Worm (Caenorhabditis elegans) whole organism, L4 larva: ENCODE measurements around the gene rbx-1.

Source experiments
- F10B5.3 ChIP-seq: sonication (generic microtip); optimal IDR thresholded peaks from 2 replicates; lab custom pipeline; 2016; ENCODE audit warnings: mild to moderate bottlenecking, missing genetic modification characterization, missing compliant biosample characterization
- F44E2.7 ChIP-seq: fragments of 200-800 bp; sonication (Bioruptor generic); IDR thresholded peaks from 2 replicates; pipeline ENCODE4 v2.1.2; 2022; ENCODE audit warnings: missing genetic modification characterization, missing compliant biosample characterization
- R02D3.7 ChIP-seq: fragments of 150-350 bp; sonication (generic microtip); optimal IDR thresholded peaks from 3 replicates; lab custom pipeline; 2014; ENCODE audit warnings: missing biosample characterization, missing genetic modification characterization
- T26A8.4 ChIP-seq: fragments of 200-800 bp; sonication (Bioruptor generic); IDR thresholded peaks from 2 replicates; pipeline ENCODE4 v1.3.6; 2022; ENCODE audit warnings: missing genetic modification characterization, missing compliant biosample characterization
- ZK546.5 ChIP-seq, 2 experiments: sonication (generic microtip); optimal IDR thresholded peaks; 2 replicates each; lab custom pipeline; 2017; ENCODE audit warnings: missing biosample characterization in 2 of 2, missing genetic modification characterization in 2 of 2
- aha-1 ChIP-seq: fragments of 150-350 bp; peaks from one replicate; lab custom pipeline; 2014; ENCODE audit warnings: missing biosample characterization, missing genetic modification characterization
- attf-4 ChIP-seq: sonication (generic microtip); optimal IDR thresholded peaks from 3 replicates; lab custom pipeline; 2017; ENCODE audit warnings: missing biosample characterization, missing genetic modification characterization
- ceh-28 ChIP-seq: fragments of 150-350 bp; optimal IDR thresholded peaks from 2 replicates; lab custom pipeline; 2014; ENCODE audit warnings: missing biosample characterization, missing genetic modification reagents, missing genetic modification characterization
- ceh-82 ChIP-seq: sonication (generic microtip); optimal IDR thresholded peaks from 2 replicates; lab custom pipeline; 2017; ENCODE audit warnings: missing biosample characterization, missing genetic modification characterization
- daf-16 ChIP-seq, 3 experiments: sonication (generic microtip); optimal IDR thresholded peaks; 2 replicates each; lab custom pipeline; 2016 to 2017; ENCODE audit warnings: missing genetic modification characterization in 3 of 3, missing genetic modification reagents in 3 of 3, mild to moderate bottlenecking in 2 of 3, missing compliant biosample characterization in 2 of 3, missing biosample characterization in 1 of 3, moderate library complexity in 1 of 3
- daf-8 ChIP-seq: fragments of 200-800 bp; sonication (Bioruptor generic); IDR thresholded peaks from 2 replicates; pipeline ENCODE4 v1.3.6; 2022; ENCODE audit warnings: missing genetic modification characterization, missing compliant biosample characterization
- dmd-6 ChIP-seq: fragments of 200-800 bp; sonication (Bioruptor generic); IDR thresholded peaks from 2 replicates; pipeline ENCODE4 v1.3.6; 2022; ENCODE audit warnings: missing genetic modification reagents, missing genetic modification characterization, missing compliant biosample characterization
- dmd-8 ChIP-seq: fragments of 200-800 bp; sonication (Bioruptor generic); IDR thresholded peaks from 2 replicates; pipeline ENCODE4 v1.3.6; 2022; ENCODE audit warnings: missing genetic modification characterization, missing compliant biosample characterization
- dmd-9 ChIP-seq: fragments of 200-800 bp; sonication (Bioruptor generic); IDR thresholded peaks from 2 replicates; pipeline ENCODE4 v1.3.6; 2022; ENCODE audit warnings: missing genetic modification reagents, missing genetic modification characterization, missing compliant biosample characterization
- duxl-1 ChIP-seq: sonication (generic microtip); optimal IDR thresholded peaks from 2 replicates; lab custom pipeline; 2016; ENCODE audit warnings: mild to moderate bottlenecking, missing genetic modification characterization, moderate library complexity, missing compliant biosample characterization; ENCODE audit not compliant: poor library complexity
- dve-1 ChIP-seq: sonication (generic microtip); optimal IDR thresholded peaks from 2 replicates; lab custom pipeline; 2017; ENCODE audit warnings: antibody characterized with exemption, mild to moderate bottlenecking, missing genetic modification characterization, missing compliant biosample characterization; ENCODE audit not compliant: insufficient read depth
- fkh-10 ChIP-seq: fragments of 150-350 bp; optimal IDR thresholded peaks from 2 replicates; lab custom pipeline; 2014; ENCODE audit warnings: missing biosample characterization, missing genetic modification reagents, missing genetic modification characterization
- fos-1 ChIP-seq: fragments of 150-350 bp; optimal IDR thresholded peaks from 2 replicates; lab custom pipeline; 2014; ENCODE audit warnings: missing biosample characterization, missing genetic modification characterization
- gei-8 ChIP-seq: fragments of 200-800 bp; sonication (Bioruptor generic); optimal IDR thresholded peaks from 2 replicates; lab custom pipeline; 2018; ENCODE audit warnings: mild to moderate bottlenecking, missing genetic modification characterization, missing compliant biosample characterization
- hlh-11 ChIP-seq: fragments of 200-800 bp; sonication (Bioruptor generic); optimal IDR thresholded peaks from 2 replicates; lab custom pipeline; 2018; ENCODE audit warnings: mild to moderate bottlenecking, missing genetic modification characterization, missing compliant biosample characterization
- hlh-30 ChIP-seq: sonication (generic microtip); optimal IDR thresholded peaks from 2 replicates; lab custom pipeline; 2017; ENCODE audit warnings: antibody characterized with exemption, mild to moderate bottlenecking, missing genetic modification characterization, missing compliant biosample characterization; ENCODE audit not compliant: insufficient read depth
- hmg-1.1 ChIP-seq: fragments of 200-800 bp; sonication (Bioruptor generic); IDR thresholded peaks from 2 replicates; pipeline ENCODE4 v1.3.6; 2022; ENCODE audit warnings: missing genetic modification reagents, missing genetic modification characterization, missing compliant biosample characterization
- lsy-2 ChIP-seq, 2 experiments: fragments of 150-350 bp in 1 of 2; sonication (generic microtip) in 1 of 2; optimal IDR thresholded peaks; 2 replicates each; lab custom pipeline; 2014 to 2017; ENCODE audit warnings: missing biosample characterization in 2 of 2, missing genetic modification characterization in 2 of 2
- mep-1 ChIP-seq: fragments of 150-350 bp; sonication (generic microtip); optimal IDR thresholded peaks from 3 replicates; lab custom pipeline; 2014; ENCODE audit warnings: missing biosample characterization, missing genetic modification characterization
- mes-2 ChIP-seq: sonication (generic microtip); optimal IDR thresholded peaks from 2 replicates; lab custom pipeline; 2016; ENCODE audit warnings: missing genotype, mild to moderate bottlenecking, missing genetic modification characterization, missing compliant biosample characterization; ENCODE audit not compliant: poor library complexity, severe bottlenecking
- mxl-2 ChIP-seq: fragments of 200-800 bp; sonication (Bioruptor generic); conservative IDR thresholded peaks from 2 replicates; pipeline ENCODE4 v1.3.6; 2022; ENCODE audit warnings: missing genetic modification reagents, missing genetic modification characterization, missing compliant biosample characterization
- nhr-111 ChIP-seq: fragments of 200-800 bp; sonication (Bioruptor generic); optimal IDR thresholded peaks from 2 replicates; lab custom pipeline; 2018; ENCODE audit warnings: mild to moderate bottlenecking, missing genetic modification characterization, missing compliant biosample characterization
- nhr-237 ChIP-seq: sonication (generic microtip); optimal IDR thresholded peaks from 2 replicates; lab custom pipeline; 2017; ENCODE audit warnings: missing biosample characterization, missing genetic modification characterization
- nhr-28 ChIP-seq: fragments of 150-350 bp; optimal IDR thresholded peaks from 2 replicates; lab custom pipeline; 2014; ENCODE audit warnings: missing biosample characterization, missing genetic modification characterization
- nhr-6 ChIP-seq: fragments of 150-350 bp; optimal IDR thresholded peaks from 2 replicates; lab custom pipeline; 2014; ENCODE audit warnings: missing biosample characterization, missing genetic modification characterization
- nhr-77 ChIP-seq: fragments of 150-350 bp; optimal IDR thresholded peaks from 2 replicates; lab custom pipeline; 2014; ENCODE audit warnings: missing biosample characterization, missing genetic modification characterization
- php-3 ChIP-seq: fragments of 200-800 bp; sonication (Bioruptor generic); IDR thresholded peaks from 2 replicates; pipeline ENCODE4 v1.3.6; 2022; ENCODE audit warnings: missing genetic modification reagents, missing genetic modification characterization, missing compliant biosample characterization
- pqm-1 ChIP-seq: sonication (generic microtip); optimal IDR thresholded peaks from 2 replicates; lab custom pipeline; 2017; ENCODE audit warnings: missing biosample characterization, missing genetic modification characterization
- rbr-2 ChIP-seq: sonication (generic microtip); optimal IDR thresholded peaks from 2 replicates; lab custom pipeline; 2016; ENCODE audit warnings: missing genotype, missing genetic modification characterization, missing compliant biosample characterization
- set-16 ChIP-seq: fragments of 200-800 bp; sonication (Bioruptor generic); IDR thresholded peaks from 2 replicates; pipeline ENCODE4 v1.3.6; 2022; ENCODE audit warnings: missing genetic modification reagents, missing genetic modification characterization, missing compliant biosample characterization
- snpc-1.2 ChIP-seq: fragments of 200-800 bp; sonication (Bioruptor generic); IDR thresholded peaks from 2 replicates; pipeline ENCODE4 v1.3.6; 2022; ENCODE audit warnings: missing genetic modification reagents, missing genetic modification characterization, missing compliant biosample characterization
- spr-1 ChIP-seq: sonication (generic microtip); optimal IDR thresholded peaks from 2 replicates; lab custom pipeline; 2016; ENCODE audit warnings: mild to moderate bottlenecking, missing genetic modification characterization, missing compliant biosample characterization
- spr-3 ChIP-seq: fragments of 200-800 bp; sonication (Bioruptor generic); optimal IDR thresholded peaks from 2 replicates; lab custom pipeline; 2018; ENCODE audit warnings: mild to moderate bottlenecking, missing genetic modification characterization, missing compliant biosample characterization
- unc-130 ChIP-seq: sonication (generic microtip); optimal IDR thresholded peaks from 2 replicates; lab custom pipeline; 2016; ENCODE audit warnings: missing genetic modification reagents, missing genetic modification characterization, missing compliant biosample characterization
- zag-1 ChIP-seq: fragments of 150-350 bp; optimal IDR thresholded peaks from 2 replicates; lab custom pipeline; 2014; ENCODE audit warnings: missing biosample characterization, missing genetic modification characterization
- zfp-2 ChIP-seq: sonication (generic microtip); optimal IDR thresholded peaks from 2 replicates; lab custom pipeline; 2016; ENCODE audit warnings: mild to moderate bottlenecking, missing genetic modification characterization, missing compliant biosample characterization
- zfp-3 ChIP-seq: fragments of 200-800 bp; sonication (Bioruptor generic); conservative IDR thresholded peaks from 2 replicates; pipeline ENCODE4 v1.3.6; 2022; ENCODE audit warnings: missing genetic modification reagents, missing genetic modification characterization, missing compliant biosample characterization
- zip-11 ChIP-seq: fragments of 200-800 bp; sonication (Bioruptor generic); IDR thresholded peaks from 2 replicates; pipeline ENCODE4 v1.3.6; 2022; ENCODE audit warnings: missing genetic modification characterization, missing compliant biosample characterization
- zip-2 ChIP-seq: fragments of 150-350 bp; optimal IDR thresholded peaks from 2 replicates; lab custom pipeline; 2014; ENCODE audit warnings: missing biosample characterization, missing genetic modification characterization
- ztf-11 ChIP-seq: fragments of 150-350 bp; optimal IDR thresholded peaks from 2 replicates; lab custom pipeline; 2014; ENCODE audit warnings: missing biosample characterization, missing genetic modification characterization

rbx-1 gene

ce11 chrV:9711174-9711573 is 20.9 kb upstream of the rbx-1 start:
- TF ChIP-seq hlh-11, result peak; percentile 26
- TF ChIP-seq hlh-30 (tag; lab: Kevin White, UChicago), result peak; percentile 58
- TF ChIP-seq lsy-2 (tag; optimal IDR thresholded peaks at IDR 0.05; lab: Kevin White, UChicago), result no peak
- no peak for TF ChIP-seq zfp-3 (GFP tag; lab: Robert Waterston, UW)
- no peak for TF ChIP-seq dmd-8 (GFP tag; lab: Robert Waterston, UW)
- no peak for TF ChIP-seq fos-1
- peak; percentile 42; the same call in 1 of the 2 replicates for TF ChIP-seq dmd-6
- TF ChIP-seq daf-16 (GFP tag; optimal IDR thresholded peaks at IDR 0.05; lab: Kevin White, UChicago), result no peak
- TF ChIP-seq daf-16 (tag; optimal IDR thresholded peaks at IDR 0.05; lab: Kevin White, UChicago), result peak; percentile 36
- peak; percentile 51 for TF ChIP-seq dve-1 (tag; lab: Kevin White, UChicago)
- peak; percentile 78 for TF ChIP-seq pqm-1
- TF ChIP-seq snpc-1.2 (GFP tag; lab: Robert Waterston, UW), result no peak
- peak; percentile 54 for TF ChIP-seq nhr-28 (tag; lab: Kevin White, UChicago)

ce11 chrV:9709747-9710146 is 19.4 kb upstream of the rbx-1 start, which contains the start of gene tag-120:
Gene tag-120 (minus strand): TSS chrV:9709814.
- TF ChIP-seq hlh-11, result peak; percentile 1
- TF ChIP-seq zip-11 (GFP tag; lab: Robert Waterston, UW), result no peak
- peak; percentile 29 for TF ChIP-seq nhr-28 (tag; lab: Kevin White, UChicago)
- TF ChIP-seq ZK546.5 (tag; optimal IDR thresholded peaks at IDR 0.05; lab: Kevin White, UChicago), result no peak
- no peak for TF ChIP-seq zag-1 (tag; lab: Kevin White, UChicago)
- TF ChIP-seq dmd-9 (GFP tag; lab: Robert Waterston, UW), result no peak
- peak; percentile 40; the same call in 1 of the 2 replicates for TF ChIP-seq dmd-6
- TF ChIP-seq pqm-1, result peak; percentile 51
- TF ChIP-seq dve-1 (tag; lab: Kevin White, UChicago), result peak; percentile 18
- peak; percentile 12 for TF ChIP-seq hlh-30 (tag; lab: Kevin White, UChicago)
- no peak for TF ChIP-seq gei-8 (GFP tag; lab: Kevin White, UChicago)
- TF ChIP-seq nhr-237 (tag; lab: Kevin White, UChicago), result no peak
- TF ChIP-seq nhr-111 (GFP tag; lab: Kevin White, UChicago), result no peak
- TF ChIP-seq F10B5.3 (tag; lab: Kevin White, UChicago), result no peak
- no peak for TF ChIP-seq set-16 (GFP tag; lab: Robert Waterston, UW)
- TF ChIP-seq ztf-11, result no peak
- no peak for TF ChIP-seq R02D3.7
- no peak for TF ChIP-seq ceh-82 (tag; lab: Kevin White, UChicago)
- TF ChIP-seq daf-8 (GFP tag; lab: Robert Waterston, UW), result no peak
- no peak for TF ChIP-seq zip-2 (tag; lab: Kevin White, UChicago)
- no peak for TF ChIP-seq rbr-2 (tag; lab: Kevin White, UChicago)
- no peak for TF ChIP-seq daf-16 (GFP tag; optimal IDR thresholded peaks at IDR 0.05; lab: Kevin White, UChicago)
- TF ChIP-seq daf-16 (tag; optimal IDR thresholded peaks at IDR 0.05; lab: Kevin White, UChicago), result peak; percentile 46
- TF ChIP-seq nhr-77, result peak; percentile 40
- TF ChIP-seq mxl-2 (GFP tag; lab: Robert Waterston, UW), result no peak

ce11 chrV:9706592-9706991 is 16.3 kb upstream of the rbx-1 start:
- peak; percentile 91 for TF ChIP-seq aha-1 (tag; lab: Kevin White, UChicago)
- no peak for TF ChIP-seq nhr-111 (GFP tag; lab: Kevin White, UChicago)
- no peak for TF ChIP-seq duxl-1 (tag; lab: Kevin White, UChicago)
- no peak for TF ChIP-seq php-3 (GFP tag; lab: Robert Waterston, UW)

DNA sequence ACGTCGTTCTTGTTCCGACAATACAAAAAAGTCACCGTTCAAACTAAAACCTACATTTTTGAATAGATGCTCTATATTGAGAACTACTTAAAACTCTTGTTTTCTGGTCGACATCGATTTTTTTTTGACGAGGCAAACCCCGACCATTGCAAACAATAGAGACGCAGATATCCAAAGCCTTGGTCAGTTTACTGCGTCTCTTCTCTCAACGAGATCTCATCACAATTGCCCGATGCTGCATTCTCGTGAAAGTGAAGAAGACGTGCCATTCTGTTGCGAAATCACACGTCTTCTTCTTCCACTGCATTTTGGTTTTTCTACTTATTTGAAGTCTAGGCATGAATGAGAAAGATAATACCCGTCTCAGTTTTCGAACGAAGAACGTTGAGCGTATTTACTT is 14.1 kb upstream of the rbx-1 start:
- TF ChIP-seq nhr-6 (tag; lab: Kevin White, UChicago) (peak; percentile 12), T26A8.4 (GFP tag; lab: Robert Waterston, UW) (no peak), unc-130 (no peak), zfp-2 (tag; lab: Kevin White, UChicago) (no peak), spr-1 (tag; lab: Kevin White, UChicago) (no peak), nhr-28 (tag; lab: Kevin White, UChicago) (peak; percentile 44), dmd-6 (no peak), aha-1 (tag; lab: Kevin White, UChicago) (peak; percentile 26), attf-4 (tag; lab: Kevin White, UChicago) (no peak), hmg-1.1 (GFP tag; lab: Robert Waterston, UW) (0 out of 2 replicates have a peak, but pooled peaks have one; percentile 56), mep-1 (tag; lab: Kevin White, UChicago) (peak; percentile 66), duxl-1 (tag; lab: Kevin White, UChicago) (no peak), fkh-10 (GFP tag; lab: Kevin White, UChicago) (peak; percentile 8), F44E2.7 (GFP tag; lab: Robert Waterston, UW) (no peak), mes-2 (no peak), ZK546.5 (tag; optimal IDR thresholded peaks at IDR 0.05; lab: Kevin White, UChicago) (no peak), ceh-28 (tag; lab: Kevin White, UChicago) (peak; percentile 43), spr-3 (GFP tag; lab: Kevin White, UChicago) (no peak)
